Fruit fly (Drosophila melanogaster) whole organism, embryonic: ENCODE data around the gene CAH6.
A peak's percentile ranks its signal among the peaks of the same experiment; 100 is the strongest.

ENCODE experiments used
- Antp ChIP-seq: fragments of 200-800 bp; sonication (Bioruptor generic); optimal IDR thresholded peaks from 3 replicates; lab custom pipeline; 2016; ENCODE audit warnings: missing biosample characterization, missing genetic modification characterization
- Blimp-1 ChIP-seq: fragments of 200-800 bp; sonication (Bioruptor generic); optimal IDR thresholded peaks from 3 replicates; lab custom pipeline; 2018; ENCODE audit warnings: missing biosample characterization, missing genetic modification characterization, mild to moderate bottlenecking, moderate library complexity, missing genetic modification reagents
- CG11504 ChIP-seq: fragments of 200-800 bp; sonication (Bioruptor generic); optimal IDR thresholded peaks from 3 replicates; lab custom pipeline; 2019; ENCODE audit warnings: missing biosample characterization, mild to moderate bottlenecking, missing genetic modification characterization, moderate library complexity
- CG12071 ChIP-seq: fragments of 200-800 bp; sonication (Bioruptor generic); optimal IDR thresholded peaks from 3 replicates; lab custom pipeline; 2018; ENCODE audit warnings: missing biosample characterization, mild to moderate bottlenecking, missing genetic modification characterization
- CG12391 ChIP-seq: fragments of 200-800 bp; sonication (Bioruptor generic); optimal IDR thresholded peaks from 3 replicates; lab custom pipeline; 2018; ENCODE audit warnings: missing biosample characterization, mild to moderate bottlenecking, missing genetic modification characterization, moderate library complexity
- CG12769 ChIP-seq: fragments of 200-800 bp; sonication (Bioruptor generic); optimal IDR thresholded peaks from 2 replicates; lab custom pipeline; 2019; ENCODE audit warnings: missing biosample characterization, mild to moderate bottlenecking, missing genetic modification characterization, moderate library complexity
- CG13123 ChIP-seq: fragments of 200-800 bp; sonication (Bioruptor generic); optimal IDR thresholded peaks from 2 replicates; lab custom pipeline; 2016; ENCODE audit warnings: missing biosample characterization, missing genetic modification characterization
- CG3065 ChIP-seq: fragments of 200-800 bp; sonication (Bioruptor generic); optimal IDR thresholded peaks from 2 replicates; lab custom pipeline; 2016; ENCODE audit warnings: missing biosample characterization, missing genetic modification characterization
- CG6689 ChIP-seq: fragments of 200-800 bp; sonication (Bioruptor generic); IDR thresholded peaks from 2 replicates; pipeline ENCODE4 v1.3.6; 2022; ENCODE audit warnings: missing biosample characterization, missing genetic modification characterization
- CG7556 ChIP-seq: fragments of 200-800 bp; sonication (Bioruptor generic); optimal IDR thresholded peaks from 2 replicates; lab custom pipeline; 2017; ENCODE audit warnings: missing biosample characterization, mild to moderate bottlenecking, missing genetic modification characterization
- CG7786 ChIP-seq: fragments of 200-800 bp; sonication (Bioruptor generic); optimal IDR thresholded peaks from 2 replicates; lab custom pipeline; 2016; ENCODE audit warnings: missing biosample characterization, missing genetic modification characterization
- CG7987 ChIP-seq: fragments of 200-800 bp; sonication (Bioruptor generic); optimal IDR thresholded peaks from 2 replicates; lab custom pipeline; 2018; ENCODE audit warnings: missing biosample characterization, mild to moderate bottlenecking, missing genetic modification characterization, moderate library complexity
- CG8388 ChIP-seq: fragments of 200-800 bp; sonication (Bioruptor generic); optimal IDR thresholded peaks from 2 replicates; lab custom pipeline; 2019; ENCODE audit warnings: missing biosample characterization, mild to moderate bottlenecking, missing genetic modification characterization, moderate library complexity
- Drgx ChIP-seq: fragments of 200-800 bp; sonication (Bioruptor generic); IDR thresholded peaks from 2 replicates; pipeline ENCODE4 v1.3.6; 2022; ENCODE audit warnings: missing biosample characterization, missing genetic modification characterization
- ERR ChIP-seq: fragments of 200-800 bp; sonication (Bioruptor generic); optimal IDR thresholded peaks from 2 replicates; lab custom pipeline; 2016; ENCODE audit warnings: missing biosample characterization, missing genetic modification characterization
- HHEX ChIP-seq: fragments of 200-800 bp; sonication (Bioruptor generic); optimal IDR thresholded peaks from 3 replicates; lab custom pipeline; 2017; ENCODE audit warnings: missing biosample characterization, mild to moderate bottlenecking, missing genetic modification characterization, missing genetic modification reagents
- Hr51 ChIP-seq, 2 experiments: fragments of 200-800 bp; sonication (Bioruptor generic); optimal IDR thresholded peaks; 2 replicates in 1 of 2; 3 replicates in 1 of 2; lab custom pipeline; 2016 to 2018; ENCODE audit warnings: missing biosample characterization in 2 of 2, missing genetic modification characterization in 2 of 2, mild to moderate bottlenecking in 1 of 2, moderate library complexity in 1 of 2
- Lhr ChIP-seq: fragments of 200-800 bp; sonication (Bioruptor generic); optimal IDR thresholded peaks from 3 replicates; lab custom pipeline; 2017; ENCODE audit warnings: mild to moderate bottlenecking, missing biosample characterization, missing genetic modification reagents, missing genetic modification characterization
- Myb ChIP-seq: fragments of 200-800 bp; sonication (Bioruptor generic); optimal IDR thresholded peaks from 2 replicates; lab custom pipeline; 2016; ENCODE audit warnings: missing biosample characterization, missing genetic modification characterization
- Nf-YA ChIP-seq: fragments of 200-800 bp; sonication (Bioruptor generic); IDR thresholded peaks from 2 replicates; pipeline ENCODE4 v1.3.6; 2022; ENCODE audit warnings: missing biosample characterization, missing genetic modification characterization
- Oli ChIP-seq: fragments of 200-800 bp; sonication (Bioruptor generic); optimal IDR thresholded peaks from 2 replicates; lab custom pipeline; 2018; ENCODE audit warnings: missing biosample characterization, mild to moderate bottlenecking, missing genetic modification characterization, moderate library complexity
- Ptx1 ChIP-seq: fragments of 200-800 bp; sonication (Bioruptor generic); IDR thresholded peaks from 2 replicates; pipeline ENCODE4 v1.3.6; 2022; ENCODE audit warnings: missing biosample characterization, missing genetic modification characterization
- Ravus ChIP-seq: fragments of 200-800 bp; sonication (Bioruptor generic); IDR thresholded peaks from 2 replicates; pipeline ENCODE4 v1.3.6; 2022; ENCODE audit warnings: missing biosample characterization, missing genetic modification characterization
- Six4 ChIP-seq: fragments of 200-800 bp; sonication (Bioruptor generic); optimal IDR thresholded peaks from 2 replicates; lab custom pipeline; 2016; ENCODE audit warnings: missing biosample characterization, missing genetic modification characterization
- Sox102F ChIP-seq: fragments of 200-800 bp; sonication (Bioruptor generic); optimal IDR thresholded peaks from 2 replicates; lab custom pipeline; 2018; ENCODE audit warnings: missing biosample characterization, mild to moderate bottlenecking, missing genetic modification characterization, moderate library complexity
- al ChIP-seq: fragments of 200-800 bp; sonication (Bioruptor generic); IDR thresholded peaks from 2 replicates; pipeline ENCODE4 v1.3.6; 2022; ENCODE audit warnings: missing biosample characterization, missing genetic modification characterization
- az2 ChIP-seq: fragments of 200-800 bp; sonication (Bioruptor generic); optimal IDR thresholded peaks from 3 replicates; lab custom pipeline; 2016; ENCODE audit warnings: missing biosample characterization, missing genetic modification characterization
- bowl ChIP-seq: fragments of 200-800 bp; sonication (Bioruptor generic); IDR thresholded peaks from 2 replicates; pipeline ENCODE4 v1.3.6; 2022; ENCODE audit warnings: missing biosample characterization, missing genetic modification characterization
- bsh ChIP-seq, 2 experiments: fragments of 200-800 bp; sonication (Bioruptor generic); optimal IDR thresholded peaks; 2 replicates each; lab custom pipeline; 2017 to 2018; ENCODE audit warnings: mild to moderate bottlenecking in 2 of 2, missing biosample characterization in 2 of 2, missing genetic modification characterization in 2 of 2, moderate library complexity in 1 of 2
- crp ChIP-seq, 2 experiments: fragments of 200-800 bp; sonication (Bioruptor generic); optimal IDR thresholded peaks; 2 replicates in 1 of 2; 3 replicates in 1 of 2; lab custom pipeline; 2017; ENCODE audit warnings: missing biosample characterization in 2 of 2, missing genetic modification characterization in 2 of 2, mild to moderate bottlenecking in 1 of 2, moderate library complexity in 1 of 2
- esg ChIP-seq: fragments of 200-800 bp; sonication (Bioruptor generic); conservative IDR thresholded peaks from 2 replicates; pipeline ENCODE4 v1.3.6; 2022; ENCODE audit warnings: missing biosample characterization, missing genetic modification characterization
- grn ChIP-seq: fragments of 200-800 bp; sonication (Bioruptor generic); optimal IDR thresholded peaks from 3 replicates; lab custom pipeline; 2017; ENCODE audit warnings: missing biosample characterization, missing genetic modification characterization
- jing ChIP-seq: fragments of 200-800 bp; sonication (Bioruptor generic); optimal IDR thresholded peaks from 2 replicates; lab custom pipeline; 2018; ENCODE audit warnings: missing biosample characterization, mild to moderate bottlenecking, missing genetic modification characterization
- nau ChIP-seq: fragments of 200-800 bp; sonication (Bioruptor generic); optimal IDR thresholded peaks from 3 replicates; lab custom pipeline; 2017; ENCODE audit warnings: missing biosample characterization, mild to moderate bottlenecking, missing genetic modification characterization, missing genetic modification reagents
- org-1 ChIP-seq: fragments of 200-800 bp; sonication (Bioruptor generic); optimal IDR thresholded peaks from 2 replicates; lab custom pipeline; 2017; ENCODE audit warnings: missing biosample characterization, missing genetic modification characterization
- otp ChIP-seq: fragments of 200-800 bp; sonication (Bioruptor generic); IDR thresholded peaks from 3 replicates; pipeline ENCODE4, ENCODE4 v1.3.6; 2022; ENCODE audit warnings: missing biosample characterization, missing genetic modification characterization
- p53 ChIP-seq: fragments of 200-800 bp; sonication (Bioruptor generic); optimal IDR thresholded peaks from 2 replicates; lab custom pipeline; 2016; ENCODE audit warnings: missing biosample characterization, missing genetic modification characterization
- pfk ChIP-seq: fragments of 200-800 bp; sonication (Bioruptor generic); optimal IDR thresholded peaks from 2 replicates; lab custom pipeline; 2018; ENCODE audit warnings: missing biosample characterization, mild to moderate bottlenecking, missing genetic modification characterization, moderate library complexity
- prd ChIP-seq, 3 experiments: fragments of >200 bp in 2 of 3; fragments of 200-800 bp in 1 of 3; sonication (Bioruptor generic) in 1 of 3; optimal IDR thresholded peaks in 2 of 3; IDR thresholded peaks in 1 of 3; 2 replicates in 2 of 3; 3 replicates in 1 of 3; pipeline versions ENCODE4 v1.3.6 to Lab custom; 2017 to 2022; ENCODE audit warnings: missing biosample characterization in 1 of 3, missing genetic modification characterization in 1 of 3
- pum ChIP-seq: fragments of 200-800 bp; sonication (Bioruptor generic); optimal IDR thresholded peaks from 2 replicates; lab custom pipeline; 2016; ENCODE audit warnings: missing biosample characterization, missing genetic modification characterization
- row ChIP-seq: fragments of 200-800 bp; sonication (Bioruptor generic); IDR thresholded peaks from 3 replicates; pipeline ENCODE4 v1.3.6; 2022; ENCODE audit warnings: missing biosample characterization, missing genetic modification characterization
- sens ChIP-seq: fragments of 200-800 bp; sonication (Bioruptor generic); peaks from one replicate; lab custom pipeline; 2016; ENCODE audit warnings: missing biosample characterization, missing genetic modification characterization
- sisA ChIP-seq: fragments of 200-800 bp; sonication (Bioruptor generic); IDR thresholded peaks from 2 replicates; pipeline ENCODE4 v1.3.6; 2022; ENCODE audit warnings: missing biosample characterization, missing genetic modification characterization
- unc-4 ChIP-seq: fragments of 200-800 bp; sonication (Bioruptor generic); IDR thresholded peaks from 2 replicates; pipeline ENCODE4 v1.3.6; 2022; ENCODE audit warnings: missing biosample characterization, missing genetic modification characterization; ENCODE audit not compliant: partially characterized antibody
- unpg ChIP-seq: fragments of 200-800 bp; sonication (Bioruptor generic); optimal IDR thresholded peaks from 3 replicates; lab custom pipeline; 2018; ENCODE audit warnings: missing biosample characterization, mild to moderate bottlenecking, missing genetic modification characterization, moderate library complexity
- vvl ChIP-seq: fragments of 200-800 bp; sonication (Bioruptor generic); IDR thresholded peaks from 2 replicates; pipeline ENCODE4 v1.3.6; 2022; ENCODE audit warnings: missing biosample characterization, missing genetic modification characterization

Gene CAH6

dm6 chr3R:31251130-31251770, 6.1 kb upstream of the CAH6 start (continued):
- TF ChIP-seq Ravus (GFP tag; lab: Robert Waterston, UW) = no peak
- TF ChIP-seq Antp = no peak
- TF ChIP-seq row (GFP tag; lab: Robert Waterston, UW) = peak; percentile 17; the same call in 1 of the 3 replicates
- TF ChIP-seq CG12391 (tag; lab: Kevin White, UChicago) = peak; percentile 7
- peak; percentile 91 for TF ChIP-seq Blimp-1 (GFP tag; lab: Kevin White, UChicago)
- no peak for TF ChIP-seq jing
- 0 out of 2 replicates have a peak, but pooled peaks have one; percentile 20 for TF ChIP-seq Ptx1 (GFP tag; lab: Robert Waterston, UW)
- peak in 1 of 2 experiments; percentile 6 for TF ChIP-seq Hr51 (GFP tag; optimal IDR thresholded peaks at IDR 0.05; lab: Kevin White, UChicago)
- TF ChIP-seq sens = peak; percentile 69
- peak; percentile 11; the same call in 1 of the 2 replicates for TF ChIP-seq CG6689 (GFP tag; lab: Robert Waterston, UW)
- peak; percentile 6 for TF ChIP-seq CG11504 (tag; lab: Kevin White, UChicago)
- TF ChIP-seq prd (optimal IDR thresholded peaks at IDR 0.05; lab: Kevin White, UChicago) = no peak
- peak; percentile 17; the same call in 1 of the 3 replicates for TF ChIP-seq prd (GFP tag; IDR thresholded peaks at IDR 0.05; lab: Robert Waterston, UW)
- TF ChIP-seq Drgx = peak; percentile 55
- TF ChIP-seq CG3065 = no peak
- TF ChIP-seq vvl (GFP tag; lab: Robert Waterston, UW) = peak; percentile 20; the same call in 1 of the 2 replicates
- TF ChIP-seq Sox102F (GFP tag; lab: Kevin White, UChicago) = peak; percentile 49
- TF ChIP-seq CG8388 (GFP tag; lab: Kevin White, UChicago) = peak; percentile 4
- TF ChIP-seq CG7786 = no peak
- TF ChIP-seq bowl (GFP tag; lab: Robert Waterston, UW) = no peak

DNA sequence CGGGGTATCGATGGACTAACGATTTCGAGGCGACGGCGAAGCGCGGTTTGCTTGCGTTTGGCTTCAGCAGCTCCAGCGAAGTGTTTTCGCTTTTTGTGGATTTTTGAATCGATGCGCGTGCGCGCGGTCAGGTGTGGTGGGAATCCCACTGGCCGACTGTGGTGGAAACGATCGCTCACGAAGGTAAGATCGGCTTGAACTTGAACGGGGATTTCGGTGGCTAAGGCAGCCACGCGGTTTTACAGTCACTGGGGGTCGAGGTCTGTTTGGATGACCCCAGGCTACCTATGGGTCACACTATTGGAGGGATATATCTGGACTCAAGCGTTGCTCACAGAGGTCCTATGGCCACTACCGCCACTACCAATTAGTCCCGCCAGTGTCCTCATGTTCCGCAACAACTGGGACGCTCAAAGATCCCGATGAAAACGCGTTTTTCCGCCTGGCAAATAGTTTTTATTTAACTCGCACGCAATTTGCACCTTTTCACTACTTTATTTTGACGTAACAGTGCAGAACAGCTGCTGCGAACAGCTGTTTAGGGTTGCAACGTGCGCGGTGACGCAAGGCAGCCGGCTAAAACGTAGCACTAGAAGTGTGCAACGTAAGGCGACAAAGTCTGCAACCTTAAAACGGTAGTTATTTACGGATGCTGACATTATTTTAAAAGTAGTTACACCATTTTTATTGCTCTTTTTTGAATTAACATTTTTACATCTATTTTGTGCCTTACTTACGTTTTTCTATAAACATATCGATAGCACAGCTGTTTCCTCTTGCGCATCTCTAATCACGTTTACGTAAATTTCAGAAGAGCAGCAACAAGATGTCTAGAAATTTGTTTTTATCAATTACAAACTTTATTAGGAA, 5.1 kb upstream of the CAH6 start, which contains the start of the genes qless and mRpL32:
qless (minus strand) TSS at position 516 of the 870 bp plus-strand sequence.
mRpL32 (plus strand) TSS at position 780 of the 870 bp plus-strand sequence.
- TF ChIP-seq CG13123 (GFP tag; lab: Kevin White, UChicago) (no peak), Lhr (GFP tag; lab: Kevin White, UChicago) (no peak), sisA (peak; percentile 59), al (GFP tag; lab: Robert Waterston, UW) (peak; percentile 85), unc-4 (GFP tag; lab: Robert Waterston, UW) (peak; percentile 83), otp (no peak), az2 (GFP tag; lab: Kevin White, UChicago) (peak; percentile 34), bsh (GFP tag; optimal IDR thresholded peaks at IDR 0.05; lab: Kevin White, UChicago) (peak in 1 of 2 experiments; percentile 29), CG12071 (no peak), esg (GFP tag; lab: Robert Waterston, UW) (no peak), org-1 (GFP tag; lab: Kevin White, UChicago) (no peak), ERR (GFP tag; lab: Kevin White, UChicago) (peak; percentile 60), Antp (peak; percentile 64), Oli (tag; lab: Kevin White, UChicago) (no peak), grn (GFP tag; lab: Kevin White, UChicago) (no peak), CG7556 (GFP tag; lab: Kevin White, UChicago) (no peak), HHEX (no peak), nau (GFP tag; lab: Kevin White, UChicago) (peak; percentile 72), Nf-YA (peak; percentile 39; the same call in 1 of the 2 replicates), pfk (GFP tag; lab: Kevin White, UChicago) (no peak), CG12391 (tag; lab: Kevin White, UChicago) (peak; percentile 48), p53 (GFP tag; lab: Kevin White, UChicago) (no peak), unpg (GFP tag; lab: Kevin White, UChicago) (peak; percentile 53), CG12769 (peak; percentile 31), pum (GFP tag; lab: Kevin White, UChicago) (peak; percentile 73), Myb (no peak), CG7987 (GFP tag; lab: Kevin White, UChicago) (peak; percentile 25), Six4 (GFP tag; lab: Kevin White, UChicago) (peak; percentile 64), crp (GFP tag; optimal IDR thresholded peaks at IDR 0.05; lab: Kevin White, UChicago) (peak; percentile 94 to 99)
